Worm (Caenorhabditis elegans): Measurements from ENCODE around the gene hyl-1.
A peak's percentile ranks its signal among the peaks of the same experiment; 100 is the strongest.

Gene hyl-1

DNA sequence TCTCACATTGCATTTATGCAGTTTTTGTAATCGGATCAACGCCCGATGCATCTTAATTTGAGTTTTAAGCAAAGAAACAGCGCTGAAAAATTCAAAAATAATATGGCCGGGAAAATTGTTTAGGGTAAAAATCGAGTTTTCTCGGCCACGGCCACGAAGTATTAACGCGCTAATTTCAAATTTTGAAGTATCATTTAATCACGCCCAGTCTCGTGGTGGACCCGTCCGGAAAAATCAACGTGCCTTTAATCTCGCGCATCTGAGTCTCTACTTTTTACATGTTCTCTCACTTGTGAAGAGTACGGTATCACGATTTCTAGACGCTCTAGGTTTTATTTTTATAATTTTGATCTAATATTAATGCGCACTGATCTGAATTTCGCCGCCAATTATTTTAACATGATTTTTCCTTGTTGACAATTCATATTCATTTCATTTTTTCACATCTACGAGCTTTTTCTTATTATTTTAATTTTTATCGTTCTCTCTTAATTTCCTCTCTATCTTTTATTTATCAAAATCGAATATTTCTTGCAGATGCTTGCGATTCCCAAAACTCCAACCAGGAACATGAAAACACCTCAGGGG lies 40.1 kb upstream of the hyl-1 start, which contains the start of the genes acdh-13 and mesp-1 (continued):
- TF ChIP-seq R02D3.7 (tag; optimal IDR thresholded peaks at IDR 0.05) (no peak), lsy-12 (tag; optimal IDR thresholded peaks at IDR 0.05) (no peak), aly-2 (tag; optimal IDR thresholded peaks at IDR 0.05) (no peak), elt-2 (tag; optimal IDR thresholded peaks at IDR 0.05) (no peak), eor-1 (tag; optimal IDR thresholded peaks at IDR 0.05) (no peak), nhr-25 (tag; optimal IDR thresholded peaks at IDR 0.05) (no peak), skn-1 (tag; optimal IDR thresholded peaks at IDR 0.05) (no peak)

ce11 chrIV:8499956-8500355 lies 39.0 kb upstream of the hyl-1 start:
- TF ChIP-seq R02D3.7 (tag; optimal IDR thresholded peaks at IDR 0.05), result no peak
- no peak for TF ChIP-seq lin-39 (tag; optimal IDR thresholded peaks at IDR 0.05)
- no peak for TF ChIP-seq nhr-237 (tag; optimal IDR thresholded peaks at IDR 0.05)
- TF ChIP-seq nhr-11 (tag; optimal IDR thresholded peaks at IDR 0.05), result no peak
- no peak for TF ChIP-seq ztf-4 (tag; optimal IDR thresholded peaks at IDR 0.05)
- no peak for TF ChIP-seq egl-27 (tag; optimal IDR thresholded peaks at IDR 0.05)
- TF ChIP-seq fos-1 (tag; optimal IDR thresholded peaks at IDR 0.05), result no peak
- no peak for TF ChIP-seq nhr-76 (tag; optimal IDR thresholded peaks at IDR 0.05)
- no peak for TF ChIP-seq snpc-4 (tag; optimal IDR thresholded peaks at IDR 0.05)
- no peak for TF ChIP-seq elt-1 (tag; optimal IDR thresholded peaks at IDR 0.05)
- no peak for TF ChIP-seq unc-39 (tag; optimal IDR thresholded peaks at IDR 0.05)
- no peak for TF ChIP-seq nhr-12 (tag; optimal IDR thresholded peaks at IDR 0.05)
- no peak for TF ChIP-seq elt-2 (tag; optimal IDR thresholded peaks at IDR 0.05)
- no peak for TF ChIP-seq elt-3 (tag; optimal IDR thresholded peaks at IDR 0.05)
- TF ChIP-seq ceh-16 (tag; optimal IDR thresholded peaks at IDR 0.05), result no peak
- no peak for TF ChIP-seq ZK546.5 (tag; optimal IDR thresholded peaks at IDR 0.05)

DNA sequence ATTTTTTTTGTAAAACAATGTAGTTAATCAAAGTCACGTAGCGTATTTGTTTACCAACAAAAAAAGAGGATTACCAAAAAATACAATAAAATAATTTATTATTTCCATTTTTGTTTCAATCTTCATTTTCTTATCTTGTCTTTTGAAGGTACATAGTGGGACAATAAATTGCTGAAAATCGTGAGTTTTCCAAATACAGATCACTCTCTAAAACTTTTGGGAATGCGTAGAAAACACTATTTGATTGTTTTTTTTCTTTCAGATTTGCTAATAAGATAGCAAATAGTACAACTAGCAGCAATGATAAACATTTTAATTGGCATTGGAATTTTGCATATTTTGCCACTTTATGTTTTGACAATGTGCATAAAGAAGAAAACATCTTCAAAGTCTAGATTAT lies 37.5 kb upstream of the hyl-1 start, which contains the start of gene C28C12.1:
TSS of gene C28C12.1 (plus strand) at position 301 of the 400 bp plus-strand sequence.
- TF ChIP-seq mdl-1 (tag; optimal IDR thresholded peaks at IDR 0.05), result no peak
- no peak for TF ChIP-seq nhr-76 (tag; optimal IDR thresholded peaks at IDR 0.05)
- no peak for TF ChIP-seq elt-1 (tag; optimal IDR thresholded peaks at IDR 0.05)
- no peak for TF ChIP-seq skn-1 (tag; optimal IDR thresholded peaks at IDR 0.05)
- no peak for TF ChIP-seq nhr-28 (tag; optimal IDR thresholded peaks at IDR 0.05)
- TF ChIP-seq egl-5 (tag; optimal IDR thresholded peaks at IDR 0.05), result no peak
- no peak for TF ChIP-seq fkh-10 (GFP tag; optimal IDR thresholded peaks at IDR 0.05)
- TF ChIP-seq nhr-25 (tag; optimal IDR thresholded peaks at IDR 0.05), result no peak
- TF ChIP-seq ama-1 (optimal IDR thresholded peaks at IDR 0.05), result no peak
- TF ChIP-seq ceh-82 (tag; optimal IDR thresholded peaks at IDR 0.05), result no peak
- no peak for TF ChIP-seq lin-15B (tag; optimal IDR thresholded peaks at IDR 0.05)

ce11 chrIV:8506034-8506433 lies 32.9 kb upstream of the hyl-1 start:
- no peak for TF ChIP-seq nhr-76 (tag; optimal IDR thresholded peaks at IDR 0.05)

DNA sequence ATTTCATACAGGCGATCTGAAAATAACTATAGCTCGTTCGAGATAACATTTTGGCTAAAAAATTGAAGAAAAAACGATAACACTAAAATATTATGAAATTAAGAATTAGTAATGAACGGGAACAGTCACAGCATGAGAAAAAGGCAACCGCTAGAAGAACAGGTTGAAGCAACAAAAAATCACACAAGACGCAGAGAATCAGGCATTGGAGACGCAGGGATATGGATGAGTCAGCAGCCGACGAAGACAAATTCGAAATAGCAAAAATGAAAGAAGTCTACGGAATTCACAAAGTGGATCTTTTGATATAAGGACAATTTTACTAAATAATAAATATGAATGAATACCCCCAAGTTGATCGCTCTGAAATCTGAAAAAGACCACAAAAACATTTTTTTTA lies 28.4 kb upstream of the hyl-1 start, which contains the start of gene tag-77:
TSS of gene tag-77 (minus strand) at position 15 of the 400 bp plus-strand sequence.
- TF ChIP-seq egl-5 (tag; optimal IDR thresholded peaks at IDR 0.05) (no peak), nhr-28 (tag; optimal IDR thresholded peaks at IDR 0.05) (no peak), snpc-4 (tag; optimal IDR thresholded peaks at IDR 0.05) (peak; percentile 50), ceh-82 (tag; optimal IDR thresholded peaks at IDR 0.05) (no peak), jun-1 (tag; optimal IDR thresholded peaks at IDR 0.05) (peak; percentile 34), skn-1 (tag; optimal IDR thresholded peaks at IDR 0.05) (no peak), nhr-25 (tag; optimal IDR thresholded peaks at IDR 0.05) (peak; percentile 13), nhr-67 (tag; optimal IDR thresholded peaks at IDR 0.05) (no peak), nhr-23 (tag; optimal IDR thresholded peaks at IDR 0.05) (no peak), lsy-12 (tag; optimal IDR thresholded peaks at IDR 0.05) (no peak)

DNA sequence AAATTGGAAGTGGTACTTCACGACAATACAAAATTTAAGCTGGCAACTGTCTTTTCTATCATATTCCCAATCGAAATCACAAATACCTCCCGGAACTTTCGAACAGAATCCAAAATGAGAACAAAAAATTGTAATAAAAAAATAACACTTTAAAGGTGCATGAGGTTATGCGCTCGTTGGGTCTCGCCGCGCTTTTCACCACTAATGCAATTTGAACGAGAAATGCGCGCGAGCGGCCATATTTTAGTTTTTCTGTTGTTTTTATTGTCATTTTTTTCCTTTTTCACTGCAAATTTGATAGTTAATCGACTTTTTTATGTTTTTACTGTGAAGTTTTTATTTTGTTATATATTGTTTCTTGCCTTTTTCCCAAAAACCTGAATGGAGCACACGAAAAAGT lies 27.9 kb upstream of the hyl-1 start, which contains the start of gene mes-6:
TSS of gene mes-6 (plus strand) at position 229 of the 400 bp plus-strand sequence.
- TF ChIP-seq lin-39 (tag; optimal IDR thresholded peaks at IDR 0.05) (peak; percentile 11), nhr-25 (tag; optimal IDR thresholded peaks at IDR 0.05) (peak; percentile 22), nhr-77 (tag; optimal IDR thresholded peaks at IDR 0.05) (no peak), hmg-11 (tag; optimal IDR thresholded peaks at IDR 0.05) (peak; percentile 48), egl-5 (tag; optimal IDR thresholded peaks at IDR 0.05) (peak; percentile 55), elt-2 (tag; optimal IDR thresholded peaks at IDR 0.05) (no peak), elt-3 (tag; optimal IDR thresholded peaks at IDR 0.05) (no peak), nfya-1 (tag; optimal IDR thresholded peaks at IDR 0.05; ENCODE audit: insufficient read depth) (peak; percentile 57), lin-15B (tag; optimal IDR thresholded peaks at IDR 0.05) (peak; percentile 49), pha-4 (tag; optimal IDR thresholded peaks at IDR 0.05) (peak; percentile 65), daf-12 (tag; optimal IDR thresholded peaks at IDR 0.05) (no peak)
